Worm (Caenorhabditis elegans) whole organism, young adult: Measurements from ENCODE around the gene ssp-33.
A peak's percentile ranks its signal among the peaks of the same experiment; 100 is the strongest.

Source experiments
- ama-1 ChIP-seq, 3 experiments: fragments of 150-350 bp in 1 of 3; sonication (generic microtip) in 2 of 3; optimal IDR thresholded peaks; 2 replicates each; lab custom pipeline; 2014 to 2018; ENCODE audit warnings: missing biosample characterization in 2 of 3, missing genetic modification characterization in 2 of 3, missing genetic modification reagents in 2 of 3
- athp-1 ChIP-seq: sonication (generic microtip); optimal IDR thresholded peaks from 2 replicates; lab custom pipeline; 2017; ENCODE audit warnings: mild to moderate bottlenecking, missing genetic modification characterization, missing compliant biosample characterization
- ets-4 ChIP-seq: fragments of 200-800 bp; sonication (Bioruptor generic); optimal IDR thresholded peaks from 2 replicates; lab custom pipeline; 2018; ENCODE audit warnings: mild to moderate bottlenecking, missing genetic modification characterization, missing compliant biosample characterization
- hrde-1 ChIP-seq: sonication (generic microtip); optimal IDR thresholded peaks from 2 replicates; lab custom pipeline; 2016; ENCODE audit warnings: missing genetic modification characterization, mild to moderate bottlenecking, missing compliant biosample characterization, moderate library complexity, missing genotype, missing genetic modification reagents, borderline replicate concordance
- lin-54 ChIP-seq: fragments of 200-800 bp; sonication (Bioruptor generic); optimal IDR thresholded peaks from 2 replicates; lab custom pipeline; 2018; ENCODE audit warnings: mild to moderate bottlenecking, missing genetic modification characterization, missing compliant biosample characterization
- madf-8 ChIP-seq: fragments of 200-800 bp; sonication (Bioruptor generic); conservative IDR thresholded peaks from 2 replicates; pipeline ENCODE4 v1.3.6; 2022; ENCODE audit warnings: missing genetic modification reagents, missing genetic modification characterization, missing compliant biosample characterization
- pha-4 ChIP-seq: fragments of 150-350 bp; sonication (generic microtip); optimal IDR thresholded peaks from 2 replicates; lab custom pipeline; 2014; ENCODE audit warnings: missing biosample characterization, missing genetic modification reagents, missing genetic modification characterization
- rec-8 ChIP-seq, 2 experiments: sonication (generic microtip); optimal IDR thresholded peaks; 2 replicates each; lab custom pipeline; 2016; ENCODE audit warnings: mild to moderate bottlenecking in 2 of 2, missing genetic modification characterization in 2 of 2, missing genetic modification reagents in 2 of 2, missing genotype in 2 of 2, missing biosample characterization in 1 of 2, missing compliant biosample characterization in 1 of 2, moderate library complexity in 1 of 2
- snpc-4 ChIP-seq, 5 experiments: fragments of 150-350 bp in 1 of 5; sonication (generic microtip) in 4 of 5; optimal IDR thresholded peaks; 2 replicates each; lab custom pipeline; 2014 to 2018; ENCODE audit warnings: missing genetic modification characterization in 5 of 5, missing biosample characterization in 3 of 5, antibody characterized with exemption in 2 of 5, mild to moderate bottlenecking in 2 of 5, missing compliant biosample characterization in 2 of 5, missing genotype in 2 of 5, moderate library complexity in 2 of 5, missing genetic modification reagents in 1 of 5
- unc-130 ChIP-seq: sonication (generic microtip); optimal IDR thresholded peaks from 2 replicates; lab custom pipeline; 2016; ENCODE audit warnings: missing genetic modification reagents, missing genetic modification characterization, missing compliant biosample characterization

ce11 chrV:14696604-14697307, 14.4 kb upstream of the ssp-33 start, which contains the start of gene unc-112:
- TF ChIP-seq pha-4 (tag; lab: Kevin White, UChicago) = no peak
- TF ChIP-seq snpc-4 (GFP tag; optimal IDR thresholded peaks at IDR 0.05; lab: Kevin White, UChicago) = peak; percentile 46
- TF ChIP-seq snpc-4 (tag; optimal IDR thresholded peaks at IDR 0.05; lab: Kevin White, UChicago) = peak; percentile 31 to 76 (median 56)
- TF ChIP-seq hrde-1 (tag; lab: Kevin White, UChicago) = no peak
- TF ChIP-seq lin-54 (GFP tag; lab: Kevin White, UChicago) = peak; percentile 31
- TF ChIP-seq ama-1 (optimal IDR thresholded peaks at IDR 0.05; lab: Kevin White, UChicago) = no peak
- no peak for TF ChIP-seq ama-1 (GFP tag; optimal IDR thresholded peaks at IDR 0.05; lab: Kevin White, UChicago)
- peak; percentile 50 for TF ChIP-seq ets-4 (GFP tag; lab: Kevin White, UChicago)
- no peak for TF ChIP-seq athp-1 (tag; lab: Kevin White, UChicago)
- TF ChIP-seq unc-130 (GFP tag; lab: Kevin White, UChicago) = no peak
- TF ChIP-seq rec-8 (tag; optimal IDR thresholded peaks at IDR 0.05; lab: Kevin White, UChicago) = no peak
- TF ChIP-seq madf-8 (GFP tag; lab: Robert Waterston, UW) = no peak
